Worm (Caenorhabditis elegans) whole organism, late embryonic: ENCODE results near the gene mon-2.

Experiments
- ceh-6 ChIP-seq: fragments of 200-800 bp; sonication (Bioruptor generic); optimal IDR thresholded peaks from 2 replicates; lab custom pipeline; 2018; ENCODE audit warnings: mild to moderate bottlenecking, missing genetic modification characterization, missing compliant biosample characterization
- elt-4 ChIP-seq: sonication (generic microtip); optimal IDR thresholded peaks from 2 replicates; lab custom pipeline; 2016; ENCODE audit warnings: missing genetic modification characterization, missing compliant biosample characterization
- hlh-30 ChIP-seq: sonication (generic microtip); optimal IDR thresholded peaks from 2 replicates; lab custom pipeline; 2017; ENCODE audit warnings: antibody characterized with exemption, missing genetic modification characterization, missing compliant biosample characterization; ENCODE audit not compliant: insufficient read depth
- pha-4 ChIP-seq: fragments of 150-350 bp; optimal IDR thresholded peaks from 2 replicates; lab custom pipeline; 2018; ENCODE audit warnings: missing biosample characterization, missing genetic modification reagents, missing genetic modification characterization
- unc-55 ChIP-seq: sonication (generic microtip); optimal IDR thresholded peaks from 2 replicates; lab custom pipeline; 2017; ENCODE audit warnings: missing biosample characterization, missing genetic modification reagents, missing genetic modification characterization
- unc-86 ChIP-seq: sonication (generic microtip); optimal IDR thresholded peaks from 2 replicates; lab custom pipeline; 2016; ENCODE audit warnings: missing genetic modification characterization, missing compliant biosample characterization
- zip-5 ChIP-seq: sonication (generic microtip); optimal IDR thresholded peaks from 2 replicates; lab custom pipeline; 2016; ENCODE audit warnings: missing genetic modification characterization, missing compliant biosample characterization

DNA sequence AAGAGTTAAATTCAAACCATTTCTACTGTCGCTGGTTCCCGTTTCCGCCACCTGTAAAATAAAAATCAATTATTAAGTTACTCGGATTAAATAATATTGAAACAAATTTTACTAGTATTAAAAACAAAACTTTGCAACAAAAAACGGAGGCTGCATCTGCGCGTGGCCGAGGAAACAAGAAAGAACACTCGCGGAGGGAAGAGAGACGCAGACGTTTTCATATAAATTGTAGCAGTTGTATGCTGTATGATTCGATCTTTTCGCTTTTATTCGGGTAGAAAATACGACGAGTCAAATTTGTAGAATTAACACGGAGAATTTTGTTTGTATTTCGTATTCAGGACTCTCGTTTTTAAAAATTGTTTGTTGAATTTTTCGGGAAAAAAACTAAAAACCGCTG, 49.1 kb downstream of the mon-2 start, which contains the start of gene B0001.3:
- TF ChIP-seq ceh-6 (GFP tag; lab: Kevin White, UChicago) = no peak
- TF ChIP-seq pha-4 (tag; lab: Kevin White, UChicago) = no peak
- no peak for TF ChIP-seq unc-55
- no peak for TF ChIP-seq unc-86 (tag; lab: Kevin White, UChicago)
- no peak for TF ChIP-seq hlh-30 (tag; lab: Kevin White, UChicago)
- TF ChIP-seq zip-5 = no peak
- no peak for TF ChIP-seq elt-4 (tag; lab: Kevin White, UChicago)
